Worm (Caenorhabditis elegans): ENCODE data around the gene cpr-6.

Gene cpr-6

ce11 chrX:6654139-6654538, 47.1 kb downstream of the cpr-6 start:
- no peak for TF ChIP-seq tbx-2 (tag; optimal IDR thresholded peaks at IDR 0.05)
- peak; percentile 40 for TF ChIP-seq elt-2 (tag; optimal IDR thresholded peaks at IDR 0.05)

- no peak for TF ChIP-seq rnt-1 (tag; optimal IDR thresholded peaks at IDR 0.05)
- peak; percentile 23 for TF ChIP-seq elt-2 (tag; optimal IDR thresholded peaks at IDR 0.05)
- TF ChIP-seq nhr-20 (tag; optimal IDR thresholded peaks at IDR 0.05): peak; percentile 12
- peak; percentile 1 for TF ChIP-seq blmp-1 (tag; optimal IDR thresholded peaks at IDR 0.05)
- TF ChIP-seq elt-3 (tag; optimal IDR thresholded peaks at IDR 0.05): peak in 1 of 6 experiments; percentile 4
- TF ChIP-seq unc-130 (tag; optimal IDR thresholded peaks at IDR 0.05): no peak
- no peak for TF ChIP-seq pqm-1 (tag; optimal IDR thresholded peaks at IDR 0.05)
- TF ChIP-seq nhr-12 (tag; optimal IDR thresholded peaks at IDR 0.05): no peak
- TF ChIP-seq aha-1 (tag; optimal IDR thresholded peaks at IDR 0.05): no peak
- TF ChIP-seq xbp-1 (tag; optimal IDR thresholded peaks at IDR 0.05): no peak
- no peak for TF ChIP-seq sox-4 (tag; optimal IDR thresholded peaks at IDR 0.05)
- no peak for TF ChIP-seq lin-39 (tag; optimal IDR thresholded peaks at IDR 0.05)
Observed at ce11 chrX:6655163-6655562, 48.2 kb downstream of the cpr-6 start, which contains the start of gene nhr-173. nhr-173 (plus strand) TSS chrX:6655528.

- TF ChIP-seq efl-1 (optimal IDR thresholded peaks at IDR 0.05): no peak
- TF ChIP-seq efl-1 (GFP tag; optimal IDR thresholded peaks at IDR 0.05 in 1 of 2): peak in 1 of 2 experiments; percentile 85
- no peak for TF ChIP-seq egl-13 (tag; optimal IDR thresholded peaks at IDR 0.05)
Observed at ce11 chrX:6656251-6656650, 49.2 kb downstream of the cpr-6 start.

ce11 chrX:6656770-6657169, 49.8 kb downstream of the cpr-6 start:
- TF ChIP-seq elt-2 (tag; optimal IDR thresholded peaks at IDR 0.05) (peak; percentile 34), mdl-1 (tag; optimal IDR thresholded peaks at IDR 0.05) (no peak)
